Fruit fly (Drosophila melanogaster): ENCODE data around the gene CG7059.
A peak's percentile ranks its signal among the peaks of the same experiment; 100 is the strongest.

Gene CG7059

dm6 chr3R:22432200-22432804, 42.7 kb downstream of the CG7059 start (continued):
- TF ChIP-seq grn (GFP tag; optimal IDR thresholded peaks at IDR 0.05) (peak; percentile 79), Trl (optimal IDR thresholded peaks at IDR 0.05) (no peak), Trl (GFP tag; optimal IDR thresholded peaks at IDR 0.05) (no peak), Asciz (GFP tag; optimal IDR thresholded peaks at IDR 0.05) (no peak)

dm6 chr3R:22436050-22436449, 46.5 kb downstream of the CG7059 start, which contains the start of gene CG13847:
TSS of gene CG13847 (minus strand) at chr3R:22436150.
- TF ChIP-seq vnd (GFP tag; IDR thresholded peaks at IDR 0.05; ENCODE audit: partially characterized antibody), result 0 out of 3 replicates have a peak, but pooled peaks have one; percentile 7
- no peak for TF ChIP-seq CG17361 (GFP tag; IDR thresholded peaks at IDR 0.05)
- no peak for TF ChIP-seq cas (GFP tag; IDR thresholded peaks at IDR 0.05)
- TF ChIP-seq CG6272 (GFP tag; IDR thresholded peaks at IDR 0.05), result no peak
- TF ChIP-seq pros (GFP tag; optimal IDR thresholded peaks at IDR 0.05), result peak; percentile 28
- TF ChIP-seq CG4730 (GFP tag; IDR thresholded peaks at IDR 0.05), result no peak
- TF ChIP-seq CG14965 (GFP tag; optimal IDR thresholded peaks at IDR 0.05; ENCODE audit: borderline replicate concordance), result no peak
- TF ChIP-seq H2.0 (GFP tag; IDR thresholded peaks at IDR 0.05), result no peak

- TF ChIP-seq vvl (GFP tag; IDR thresholded peaks at IDR 0.05) (peak; percentile 66; the same call in 1 of the 2 replicates), oc (tag; optimal IDR thresholded peaks at IDR 0.05) (peak; percentile 58), pros (GFP tag; optimal IDR thresholded peaks at IDR 0.05) (peak; percentile 20), crp (GFP tag; optimal IDR thresholded peaks at IDR 0.05) (no peak), abd-A (tag; optimal IDR thresholded peaks at IDR 0.05) (peak; percentile 60), Eip74EF (GFP tag; optimal IDR thresholded peaks at IDR 0.05) (peak in 1 of 2 experiments; percentile 12), sc (optimal IDR thresholded peaks at IDR 0.05) (no peak), sc (GFP tag; optimal IDR thresholded peaks at IDR 0.05) (no peak)
These were observed 48.7 kb downstream of the CG7059 start for dm6 chr3R:22438301-22438700.
